Worm (Caenorhabditis elegans) whole organism, L4/young adult: ENCODE measurements around the gene Y7A5A.2.

Experiments
- W03F9.2 ChIP-seq: fragments of 150-350 bp; optimal IDR thresholded peaks from 2 replicates; lab custom pipeline; 2014; ENCODE audit warnings: missing biosample characterization, missing genetic modification characterization
- dao-5 ChIP-seq: sonication (generic microtip); optimal IDR thresholded peaks from 2 replicates; lab custom pipeline; 2016; ENCODE audit warnings: missing genotype, missing genetic modification characterization, moderate library complexity, missing compliant biosample characterization
- him-1 ChIP-seq: sonication (generic microtip); optimal IDR thresholded peaks from 2 replicates; lab custom pipeline; 2016; ENCODE audit warnings: missing genotype, missing genetic modification reagents, missing genetic modification characterization, missing compliant biosample characterization

ce11 chrX:15766147-15766546 lies 6.4 kb downstream of the Y7A5A.2 start, which contains the start of gene bus-17:
- TF ChIP-seq W03F9.2 (no peak), dao-5 (tag; lab: Kevin White, UChicago) (no peak), him-1 (tag; lab: Kevin White, UChicago) (no peak)
